Worm (Caenorhabditis elegans): ENCODE results near the gene mcm-2.

Gene mcm-2

ce11 chrII:12052924-12053323 is 46.5 kb upstream of the mcm-2 start (continued):
- TF ChIP-seq sem-4 (tag; optimal IDR thresholded peaks at IDR 0.05) = no peak
- no peak for TF ChIP-seq lsy-2 (tag; optimal IDR thresholded peaks at IDR 0.05)
- TF ChIP-seq mab-5 (tag; optimal IDR thresholded peaks at IDR 0.05) = no peak
- no peak for TF ChIP-seq ceh-16 (tag; optimal IDR thresholded peaks at IDR 0.05)
- peak; percentile 44 for TF ChIP-seq ama-1 (optimal IDR thresholded peaks at IDR 0.05)
- no peak for TF ChIP-seq lin-11 (tag; optimal IDR thresholded peaks at IDR 0.05)
- TF ChIP-seq nhr-23 (tag; optimal IDR thresholded peaks at IDR 0.05) = no peak

ce11 chrII:12052136-12052535 is 45.7 kb upstream of the mcm-2 start:
- TF ChIP-seq alr-1 (tag; optimal IDR thresholded peaks at IDR 0.05) = no peak
- TF ChIP-seq R02D3.7 (tag; optimal IDR thresholded peaks at IDR 0.05) = no peak
- TF ChIP-seq ceh-16 (tag; optimal IDR thresholded peaks at IDR 0.05) = no peak
- TF ChIP-seq aly-2 (tag; optimal IDR thresholded peaks at IDR 0.05) = no peak
- TF ChIP-seq unc-62 (GFP tag; optimal IDR thresholded peaks at IDR 0.05) = no peak
- no peak for TF ChIP-seq nhr-11 (tag; optimal IDR thresholded peaks at IDR 0.05)
- TF ChIP-seq sma-3 (GFP tag; optimal IDR thresholded peaks at IDR 0.05) = no peak
- TF ChIP-seq lin-39 (tag; optimal IDR thresholded peaks at IDR 0.05) = no peak
- no peak for TF ChIP-seq unc-39 (tag; optimal IDR thresholded peaks at IDR 0.05)
- no peak for TF ChIP-seq dmd-4 (tag; optimal IDR thresholded peaks at IDR 0.05)
- no peak for TF ChIP-seq sem-4 (tag; optimal IDR thresholded peaks at IDR 0.05)
- TF ChIP-seq nhr-23 (tag; optimal IDR thresholded peaks at IDR 0.05) = no peak
- no peak for TF ChIP-seq nhr-10 (tag; optimal IDR thresholded peaks at IDR 0.05)
- TF ChIP-seq nhr-12 (tag; optimal IDR thresholded peaks at IDR 0.05) = no peak
- no peak for TF ChIP-seq ztf-4 (tag; optimal IDR thresholded peaks at IDR 0.05)
- no peak for TF ChIP-seq egl-27 (tag; optimal IDR thresholded peaks at IDR 0.05)
- TF ChIP-seq sma-9 (GFP tag; optimal IDR thresholded peaks at IDR 0.05) = peak; percentile 46
- TF ChIP-seq sma-9 (tag; optimal IDR thresholded peaks at IDR 0.05) = no peak
- no peak for TF ChIP-seq zag-1 (tag; optimal IDR thresholded peaks at IDR 0.05)
- TF ChIP-seq ztf-11 (tag; optimal IDR thresholded peaks at IDR 0.05) = no peak
- no peak for TF ChIP-seq ceh-82 (tag; optimal IDR thresholded peaks at IDR 0.05)
- TF ChIP-seq nhr-77 (tag; optimal IDR thresholded peaks at IDR 0.05) = no peak
- TF ChIP-seq fos-1 (tag; optimal IDR thresholded peaks at IDR 0.05) = peak; percentile 5
- TF ChIP-seq mdl-1 (tag; optimal IDR thresholded peaks at IDR 0.05) = no peak
- no peak for TF ChIP-seq unc-55 (GFP tag; optimal IDR thresholded peaks at IDR 0.05)
- no peak for TF ChIP-seq nhr-21 (tag; optimal IDR thresholded peaks at IDR 0.05)
- no peak for TF ChIP-seq elt-1 (tag; optimal IDR thresholded peaks at IDR 0.05)
- no peak for TF ChIP-seq lsy-2 (tag; optimal IDR thresholded peaks at IDR 0.05)
- TF ChIP-seq crh-2 (tag; optimal IDR thresholded peaks at IDR 0.05) = peak; percentile 40
- peak; percentile 41 for TF ChIP-seq ama-1 (optimal IDR thresholded peaks at IDR 0.05)

ce11 chrII:12051601-12052000 is 45.2 kb upstream of the mcm-2 start:
- TF ChIP-seq lin-13 (GFP tag; optimal IDR thresholded peaks at IDR 0.05) (no peak), ztf-1 (GFP tag; conservative IDR thresholded peaks at IDR 0.05) (no peak), mab-5 (tag; optimal IDR thresholded peaks at IDR 0.05) (no peak), aly-2 (tag; optimal IDR thresholded peaks at IDR 0.05) (no peak), mdl-1 (tag; optimal IDR thresholded peaks at IDR 0.05) (peak in 1 of 2 experiments; percentile 33), alr-1 (tag; optimal IDR thresholded peaks at IDR 0.05) (no peak), lin-39 (tag; optimal IDR thresholded peaks at IDR 0.05) (no peak), fos-1 (tag; optimal IDR thresholded peaks at IDR 0.05) (peak; percentile 9), sma-3 (GFP tag; optimal IDR thresholded peaks at IDR 0.05) (peak; percentile 55), nhr-21 (tag; optimal IDR thresholded peaks at IDR 0.05) (peak; percentile 67), nhr-237 (tag; optimal IDR thresholded peaks at IDR 0.05) (no peak), Y55F3AM.14 (GFP tag; optimal IDR thresholded peaks at IDR 0.05) (no peak), nhr-129 (tag; optimal IDR thresholded peaks at IDR 0.05) (peak; percentile 46), nhr-11 (tag; optimal IDR thresholded peaks at IDR 0.05) (no peak), sma-9 (GFP tag; optimal IDR thresholded peaks at IDR 0.05) (peak; percentile 61), sma-9 (tag; optimal IDR thresholded peaks at IDR 0.05) (no peak), F13H6.1 (tag; optimal IDR thresholded peaks at IDR 0.05) (no peak), nhr-25 (tag; optimal IDR thresholded peaks at IDR 0.05) (peak; percentile 25), R02D3.7 (tag; optimal IDR thresholded peaks at IDR 0.05) (no peak), crh-2 (tag; optimal IDR thresholded peaks at IDR 0.05) (peak; percentile 90), ZK546.5 (tag; optimal IDR thresholded peaks at IDR 0.05) (no peak)

Data from whole organism, L2 larva.